Worm (Caenorhabditis elegans): ENCODE data around the gene K09E2.1.

ce11 chrX:8646997-8647396 is 34.7 kb upstream of the K09E2.1 start, which contains the start of gene F12D9.2:
- TF ChIP-seq med-1 (GFP tag; optimal IDR thresholded peaks at IDR 0.05; ENCODE audit: insufficient read depth) (no peak), flt-1 (GFP tag; IDR thresholded peaks at IDR 0.05) (no peak), ztf-23 (GFP tag; IDR thresholded peaks at IDR 0.05) (no peak), cog-1 (tag; optimal IDR thresholded peaks at IDR 0.05) (no peak), klf-2 (GFP tag; conservative IDR thresholded peaks at IDR 0.05) (no peak), ref-1 (GFP tag; conservative IDR thresholded peaks at IDR 0.05) (no peak)

Data from whole organism, midembryonic.